Worm (Caenorhabditis elegans) whole organism, L3 larva: ENCODE results near the gene ugt-13.

Experiments
- ama-1 ChIP-seq: fragments of 150-350 bp; optimal IDR thresholded peaks from 2 replicates; lab custom pipeline; 2018
- daf-12 ChIP-seq: fragments of 150-350 bp; optimal IDR thresholded peaks from 2 replicates; lab custom pipeline; 2014; ENCODE audit warnings: missing biosample characterization, missing genetic modification reagents, missing genetic modification characterization
- eor-1 ChIP-seq, 2 experiments: fragments of 150-350 bp; optimal IDR thresholded peaks; 2 replicates each; lab custom pipeline; 2014 to 2018; ENCODE audit warnings: missing biosample characterization in 2 of 2, missing genetic modification characterization in 2 of 2
- hmg-11 ChIP-seq: sonication (generic microtip); optimal IDR thresholded peaks from 2 replicates; lab custom pipeline; 2016; ENCODE audit warnings: missing genetic modification characterization, missing compliant biosample characterization
- mdl-1 ChIP-seq: fragments of 150-350 bp; optimal IDR thresholded peaks from 2 replicates; lab custom pipeline; 2014; ENCODE audit warnings: missing biosample characterization, missing genetic modification characterization
- nhr-11 ChIP-seq: fragments of 150-350 bp; optimal IDR thresholded peaks from 2 replicates; lab custom pipeline; 2014; ENCODE audit warnings: missing biosample characterization, missing genetic modification characterization
- nhr-237 ChIP-seq: fragments of 150-350 bp; optimal IDR thresholded peaks from 2 replicates; lab custom pipeline; 2014; ENCODE audit warnings: missing biosample characterization, missing genetic modification characterization
- nhr-28 ChIP-seq: fragments of 150-350 bp; optimal IDR thresholded peaks from 2 replicates; lab custom pipeline; 2014; ENCODE audit warnings: missing biosample characterization, missing genetic modification characterization
- nhr-76 ChIP-seq: fragments of 150-350 bp; sonication (generic microtip); optimal IDR thresholded peaks from 5 replicates; lab custom pipeline; 2014; ENCODE audit warnings: missing biosample characterization, missing genetic modification characterization
- nhr-77 ChIP-seq: fragments of 150-350 bp; optimal IDR thresholded peaks from 2 replicates; lab custom pipeline; 2014; ENCODE audit warnings: missing biosample characterization, missing genetic modification characterization
- sea-2 ChIP-seq: fragments of 150-350 bp; sonication (generic microtip); optimal IDR thresholded peaks from 4 replicates; lab custom pipeline; 2014; ENCODE audit warnings: missing biosample characterization, missing genetic modification reagents, missing genetic modification characterization
- snpc-4 ChIP-seq: fragments of 150-350 bp; optimal IDR thresholded peaks from 2 replicates; lab custom pipeline; 2014; ENCODE audit warnings: missing biosample characterization, missing genetic modification characterization
- tbx-2 ChIP-seq: sonication (generic microtip); optimal IDR thresholded peaks from 2 replicates; lab custom pipeline; 2016; ENCODE audit warnings: mild to moderate bottlenecking, missing genetic modification characterization, missing compliant biosample characterization
- ztf-4 ChIP-seq: fragments of 150-350 bp; optimal IDR thresholded peaks from 2 replicates; lab custom pipeline; 2014; ENCODE audit warnings: missing biosample characterization, missing genetic modification characterization

- TF ChIP-seq daf-12 (tag; lab: Kevin White, UChicago), result no peak
- no peak for TF ChIP-seq nhr-28 (tag; lab: Kevin White, UChicago)
- no peak for TF ChIP-seq sea-2 (GFP tag; lab: Kevin White, UChicago)
- no peak for TF ChIP-seq ztf-4 (tag; lab: Kevin White, UChicago)
- TF ChIP-seq nhr-76 (tag; lab: Kevin White, UChicago), result no peak
- TF ChIP-seq eor-1 (tag; optimal IDR thresholded peaks at IDR 0.05; lab: Kevin White, UChicago), result no peak
- no peak for TF ChIP-seq hmg-11
- TF ChIP-seq snpc-4 (tag; lab: Kevin White, UChicago), result no peak
- TF ChIP-seq nhr-11, result no peak
- no peak for TF ChIP-seq tbx-2 (tag; lab: Kevin White, UChicago)
- no peak for TF ChIP-seq ama-1 (lab: Kevin White, UChicago)
- no peak for TF ChIP-seq mdl-1 (tag; lab: Kevin White, UChicago)
- TF ChIP-seq nhr-77 (tag; lab: Kevin White, UChicago), result no peak
- TF ChIP-seq nhr-237, result no peak
These were observed 24.2 kb upstream of the ugt-13 start, which contains the start of gene T19H12.12 for ce11 chrV:4884490-4884889.
